Worm (Caenorhabditis elegans) whole organism, early embryonic: Measurements from ENCODE around the gene srbc-36.

Source experiments
- B0310.2 ChIP-seq: sonication (generic microtip); optimal IDR thresholded peaks from 2 replicates; lab custom pipeline; 2016; ENCODE audit warnings: mild to moderate bottlenecking, missing genetic modification characterization, missing compliant biosample characterization
- F13C5.2 ChIP-seq: sonication (generic microtip); optimal IDR thresholded peaks from 2 replicates; lab custom pipeline; 2017; ENCODE audit warnings: mild to moderate bottlenecking, missing genetic modification characterization, inconsistent platforms, missing compliant biosample characterization
- aly-1 ChIP-seq: sonication (generic microtip); optimal IDR thresholded peaks from 2 replicates; lab custom pipeline; 2016; ENCODE audit warnings: missing genetic modification characterization, missing compliant biosample characterization
- ama-1 ChIP-seq: fragments of 150-350 bp; optimal IDR thresholded peaks from 2 replicates; lab custom pipeline; 2014
- ceh-13 ChIP-seq: fragments of 200-800 bp; sonication (Bioruptor generic); optimal IDR thresholded peaks from 2 replicates; lab custom pipeline; 2018; ENCODE audit warnings: mild to moderate bottlenecking, missing genetic modification characterization, missing compliant biosample characterization
- ceh-36 ChIP-seq: sonication (generic microtip); optimal IDR thresholded peaks from 2 replicates; lab custom pipeline; 2016; ENCODE audit warnings: missing genetic modification characterization, inconsistent platforms, missing compliant biosample characterization
- ets-7 ChIP-seq: sonication (generic microtip); optimal IDR thresholded peaks from 2 replicates; lab custom pipeline; 2016; ENCODE audit warnings: missing genotype, missing genetic modification characterization, missing compliant biosample characterization
- flt-1 ChIP-seq: fragments of 200-800 bp; sonication (Bioruptor generic); IDR thresholded peaks from 2 replicates; pipeline ENCODE4 v1.3.6; 2022; ENCODE audit warnings: missing genetic modification characterization, missing compliant biosample characterization
- hmbx-1 ChIP-seq: sonication (generic microtip); optimal IDR thresholded peaks from 2 replicates; lab custom pipeline; 2016; ENCODE audit warnings: mild to moderate bottlenecking, missing genetic modification characterization, missing compliant biosample characterization
- hmg-4 ChIP-seq: fragments of 200-800 bp; sonication (Bioruptor generic); optimal IDR thresholded peaks from 2 replicates; lab custom pipeline; 2018; ENCODE audit warnings: mild to moderate bottlenecking, missing genetic modification characterization, missing compliant biosample characterization
- hnd-1 ChIP-seq: sonication (generic microtip); optimal IDR thresholded peaks from 2 replicates; lab custom pipeline; 2016; ENCODE audit warnings: missing genetic modification characterization, missing compliant biosample characterization
- pes-1 ChIP-seq: fragments of 200-800 bp; sonication (Bioruptor generic); IDR thresholded peaks from 2 replicates; pipeline ENCODE4 v1.3.6; 2022; ENCODE audit warnings: missing genetic modification reagents, missing genetic modification characterization, missing compliant biosample characterization
- scrt-1 ChIP-seq: fragments of 200-800 bp; sonication (Bioruptor generic); IDR thresholded peaks from 2 replicates; pipeline ENCODE4 v1.3.6; 2022; ENCODE audit warnings: missing genetic modification characterization, missing compliant biosample characterization
- sea-1 ChIP-seq: fragments of 200-800 bp; sonication (Bioruptor generic); conservative IDR thresholded peaks from 2 replicates; pipeline ENCODE4 v1.3.6; 2022; ENCODE audit warnings: missing genetic modification characterization, missing compliant biosample characterization
- tbx-11 ChIP-seq: fragments of 200-800 bp; sonication (Bioruptor generic); IDR thresholded peaks from 2 replicates; pipeline ENCODE4 v1.3.6; 2022; ENCODE audit warnings: missing genetic modification characterization, missing compliant biosample characterization
- tbx-37 ChIP-seq: fragments of 200-800 bp; sonication (Bioruptor generic); conservative IDR thresholded peaks from 2 replicates; pipeline ENCODE4 v1.3.6; 2022; ENCODE audit warnings: missing genetic modification reagents, missing genetic modification characterization, missing compliant biosample characterization
- tra-4 ChIP-seq: sonication (generic microtip); optimal IDR thresholded peaks from 2 replicates; lab custom pipeline; 2017; ENCODE audit warnings: missing genetic modification characterization, missing compliant biosample characterization

srbc-36 gene

ce11 chrV:3490435-3490834 lies at the start of gene srbc-36:
Gene srbc-36, minus strand, starts transcription at chrV:3490535.
- TF ChIP-seq sea-1 (GFP tag; lab: Robert Waterston, UW): no peak
- TF ChIP-seq hmbx-1: no peak
- no peak for TF ChIP-seq F13C5.2 (tag; lab: Kevin White, UChicago)
- TF ChIP-seq aly-1 (tag; lab: Kevin White, UChicago): no peak
- no peak for TF ChIP-seq tbx-11 (GFP tag; lab: Robert Waterston, UW)
- TF ChIP-seq hmg-4: no peak
- TF ChIP-seq scrt-1 (GFP tag; lab: Robert Waterston, UW): no peak
- no peak for TF ChIP-seq ceh-36 (tag; lab: Kevin White, UChicago)
- TF ChIP-seq ceh-13 (GFP tag; lab: Kevin White, UChicago): no peak
- TF ChIP-seq tra-4: no peak

ce11 chrV:3538307-3538706 lies 48.0 kb upstream of the srbc-36 start, which contains the start of gene nhr-93:
Gene nhr-93, minus strand, starts transcription at chrV:3538407.
- TF ChIP-seq hnd-1 (tag; lab: Kevin White, UChicago): no peak
- TF ChIP-seq ceh-13 (GFP tag; lab: Kevin White, UChicago): no peak
- TF ChIP-seq tra-4: no peak
- TF ChIP-seq ets-7: no peak

ce11 chrV:3535260-3535659 lies 44.9 kb upstream of the srbc-36 start, which contains the start of gene nhr-221:
Gene nhr-221, minus strand, starts transcription at chrV:3535360.
- TF ChIP-seq tbx-37 (GFP tag; lab: Robert Waterston, UW) (no peak), tra-4 (no peak), ets-7 (no peak), hmg-4 (no peak), aly-1 (tag; lab: Kevin White, UChicago) (no peak), scrt-1 (GFP tag; lab: Robert Waterston, UW) (no peak), ama-1 (no peak), B0310.2 (tag; lab: Kevin White, UChicago) (no peak), pes-1 (no peak), ceh-36 (tag; lab: Kevin White, UChicago) (no peak), hmbx-1 (no peak), hnd-1 (tag; lab: Kevin White, UChicago) (no peak), flt-1 (GFP tag; lab: Robert Waterston, UW) (no peak), F13C5.2 (tag; lab: Kevin White, UChicago) (no peak), tbx-11 (GFP tag; lab: Robert Waterston, UW) (no peak), ceh-13 (GFP tag; lab: Kevin White, UChicago) (no peak), sea-1 (GFP tag; lab: Robert Waterston, UW) (no peak)

ce11 chrV:3530403-3530802 lies 40.1 kb upstream of the srbc-36 start, which contains the start of gene srbc-66:
Gene srbc-66, plus strand, starts transcription at chrV:3530703.
- TF ChIP-seq ama-1 (no peak), flt-1 (GFP tag; lab: Robert Waterston, UW) (no peak), tbx-11 (GFP tag; lab: Robert Waterston, UW) (no peak), pes-1 (no peak), aly-1 (tag; lab: Kevin White, UChicago) (no peak), hmbx-1 (no peak), F13C5.2 (tag; lab: Kevin White, UChicago) (no peak), scrt-1 (GFP tag; lab: Robert Waterston, UW) (no peak)

ce11 chrV:3526882-3527281 lies 36.5 kb upstream of the srbc-36 start, which contains the start of gene str-260:
Gene str-260, plus strand, starts transcription at chrV:3527182.
- TF ChIP-seq tbx-37 (GFP tag; lab: Robert Waterston, UW) (no peak), flt-1 (GFP tag; lab: Robert Waterston, UW) (no peak), tra-4 (no peak), tbx-11 (GFP tag; lab: Robert Waterston, UW) (no peak), ceh-36 (tag; lab: Kevin White, UChicago) (no peak), ama-1 (no peak), hmg-4 (no peak), aly-1 (tag; lab: Kevin White, UChicago) (no peak), hmbx-1 (no peak), hnd-1 (tag; lab: Kevin White, UChicago) (no peak), scrt-1 (GFP tag; lab: Robert Waterston, UW) (no peak), ets-7 (no peak), F13C5.2 (tag; lab: Kevin White, UChicago) (no peak), sea-1 (GFP tag; lab: Robert Waterston, UW) (no peak)

ce11 chrV:3524970-3525369 lies 34.6 kb upstream of the srbc-36 start, which contains the start of gene T24A6.7:
Gene T24A6.7, plus strand, starts transcription at chrV:3525270.
- no peak for TF ChIP-seq hmbx-1
- no peak for TF ChIP-seq flt-1 (GFP tag; lab: Robert Waterston, UW)
- TF ChIP-seq hmg-4: no peak
- TF ChIP-seq ets-7: no peak
- no peak for TF ChIP-seq tbx-11 (GFP tag; lab: Robert Waterston, UW)
- TF ChIP-seq F13C5.2 (tag; lab: Kevin White, UChicago): no peak
- TF ChIP-seq sea-1 (GFP tag; lab: Robert Waterston, UW): no peak
- no peak for TF ChIP-seq ama-1
- TF ChIP-seq ceh-13 (GFP tag; lab: Kevin White, UChicago): no peak
- no peak for TF ChIP-seq B0310.2 (tag; lab: Kevin White, UChicago)
- TF ChIP-seq tra-4: no peak
- no peak for TF ChIP-seq pes-1
- TF ChIP-seq scrt-1 (GFP tag; lab: Robert Waterston, UW): no peak
- TF ChIP-seq aly-1 (tag; lab: Kevin White, UChicago): no peak
- TF ChIP-seq hnd-1 (tag; lab: Kevin White, UChicago): no peak
- TF ChIP-seq tbx-37 (GFP tag; lab: Robert Waterston, UW): no peak
- no peak for TF ChIP-seq ceh-36 (tag; lab: Kevin White, UChicago)

- TF ChIP-seq ceh-13 (GFP tag; lab: Kevin White, UChicago) (no peak), tbx-37 (GFP tag; lab: Robert Waterston, UW) (no peak), ets-7 (no peak), B0310.2 (tag; lab: Kevin White, UChicago) (no peak), ceh-36 (tag; lab: Kevin White, UChicago) (no peak)
Observed at ce11 chrV:3523262-3523661, 32.9 kb upstream of the srbc-36 start, which contains the start of gene irg-1. Gene irg-1, plus strand, starts transcription at chrV:3523587.

ce11 chrV:3517889-3518288 lies 27.6 kb upstream of the srbc-36 start, which contains the start of gene str-227:
Gene str-227, plus strand, starts transcription at chrV:3518189.
- TF ChIP-seq hmbx-1: no peak
- TF ChIP-seq ama-1: no peak
- TF ChIP-seq hmg-4: no peak
- TF ChIP-seq F13C5.2 (tag; lab: Kevin White, UChicago): no peak
- no peak for TF ChIP-seq ceh-13 (GFP tag; lab: Kevin White, UChicago)
- TF ChIP-seq ets-7: no peak
- TF ChIP-seq ceh-36 (tag; lab: Kevin White, UChicago): no peak
- no peak for TF ChIP-seq tbx-11 (GFP tag; lab: Robert Waterston, UW)
- TF ChIP-seq hnd-1 (tag; lab: Kevin White, UChicago): no peak
- no peak for TF ChIP-seq tra-4
- no peak for TF ChIP-seq pes-1
- no peak for TF ChIP-seq flt-1 (GFP tag; lab: Robert Waterston, UW)
- no peak for TF ChIP-seq B0310.2 (tag; lab: Kevin White, UChicago)
